Worm (Caenorhabditis elegans) whole organism, L4 larva: ENCODE results near the gene try-1.
A peak's percentile ranks its signal among the peaks of the same experiment; 100 is the strongest.

Source experiments
- F37D6.2 ChIP-seq: sonication (generic microtip); optimal IDR thresholded peaks from 2 replicates; lab custom pipeline; 2016; ENCODE audit warnings: mild to moderate bottlenecking, missing genetic modification characterization, missing compliant biosample characterization
- T20F7.1 ChIP-seq: fragments of 200-800 bp; sonication (Bioruptor generic); optimal IDR thresholded peaks from 2 replicates; lab custom pipeline; 2018; ENCODE audit warnings: mild to moderate bottlenecking, missing genetic modification characterization, missing compliant biosample characterization
- T26A8.4 ChIP-seq: fragments of 200-800 bp; sonication (Bioruptor generic); IDR thresholded peaks from 2 replicates; pipeline ENCODE4 v1.3.6; 2022; ENCODE audit warnings: missing genetic modification characterization, missing compliant biosample characterization
- Y48G9A.11 ChIP-seq: fragments of 200-800 bp; sonication (Bioruptor generic); IDR thresholded peaks from 2 replicates; pipeline ENCODE4 v1.3.6; 2022; ENCODE audit warnings: missing genetic modification reagents, missing genetic modification characterization, missing compliant biosample characterization
- Y5F2A.4 ChIP-seq: fragments of 200-800 bp; sonication (Bioruptor generic); optimal IDR thresholded peaks from 2 replicates; lab custom pipeline; 2018; ENCODE audit warnings: mild to moderate bottlenecking, missing genetic modification characterization, missing compliant biosample characterization
- Y75B8A.6 ChIP-seq: fragments of 200-800 bp; sonication (Bioruptor generic); IDR thresholded peaks from 2 replicates; pipeline ENCODE4 v1.3.6; 2022; ENCODE audit warnings: missing genetic modification reagents, missing genetic modification characterization, missing compliant biosample characterization
- aly-2 ChIP-seq: sonication (generic microtip); optimal IDR thresholded peaks from 2 replicates; lab custom pipeline; 2018; ENCODE audit warnings: missing biosample characterization, missing genetic modification characterization
- ceh-28 ChIP-seq: fragments of 150-350 bp; optimal IDR thresholded peaks from 2 replicates; lab custom pipeline; 2014; ENCODE audit warnings: missing biosample characterization, missing genetic modification reagents, missing genetic modification characterization
- ceh-62 ChIP-seq: sonication (generic microtip); optimal IDR thresholded peaks from 2 replicates; lab custom pipeline; 2017; ENCODE audit warnings: missing biosample characterization, missing genetic modification characterization
- ces-1 ChIP-seq: fragments of 150-350 bp; sonication (generic microtip); optimal IDR thresholded peaks from 4 replicates; lab custom pipeline; 2014; ENCODE audit warnings: missing biosample characterization, missing genetic modification reagents, missing genetic modification characterization
- ctbp-1 ChIP-seq: fragments of 200-800 bp; sonication (Bioruptor generic); IDR thresholded peaks from 2 replicates; pipeline ENCODE4 v1.3.6; 2022; ENCODE audit warnings: missing genetic modification reagents, missing genetic modification characterization, missing compliant biosample characterization
- daf-16 ChIP-seq, 3 experiments: sonication (generic microtip); optimal IDR thresholded peaks; 2 replicates each; lab custom pipeline; 2016 to 2017; ENCODE audit warnings: missing genetic modification characterization in 3 of 3, missing genetic modification reagents in 3 of 3, mild to moderate bottlenecking in 2 of 3, missing compliant biosample characterization in 2 of 3, missing biosample characterization in 1 of 3, moderate library complexity in 1 of 3
- dve-1 ChIP-seq: sonication (generic microtip); optimal IDR thresholded peaks from 2 replicates; lab custom pipeline; 2017; ENCODE audit warnings: antibody characterized with exemption, mild to moderate bottlenecking, missing genetic modification characterization, missing compliant biosample characterization; ENCODE audit not compliant: insufficient read depth
- egl-27 ChIP-seq: sonication (generic microtip); optimal IDR thresholded peaks from 3 replicates; lab custom pipeline; 2017; ENCODE audit warnings: missing biosample characterization, missing genetic modification reagents, missing genetic modification characterization
- hif-1 ChIP-seq, 2 experiments: sonication (generic microtip); optimal IDR thresholded peaks; 2 replicates each; lab custom pipeline; 2016 to 2017; ENCODE audit warnings: missing compliant biosample characterization in 2 of 2, missing genetic modification characterization in 2 of 2, missing genetic modification reagents in 2 of 2, missing genotype in 2 of 2, mild to moderate bottlenecking in 1 of 2
- hmg-1.1 ChIP-seq: fragments of 200-800 bp; sonication (Bioruptor generic); IDR thresholded peaks from 2 replicates; pipeline ENCODE4 v1.3.6; 2022; ENCODE audit warnings: missing genetic modification reagents, missing genetic modification characterization, missing compliant biosample characterization
- lim-7 ChIP-seq: fragments of 200-800 bp; sonication (Bioruptor generic); IDR thresholded peaks from 2 replicates; pipeline ENCODE4 v1.3.6; 2022; ENCODE audit warnings: missing genetic modification characterization, missing compliant biosample characterization
- lin-39 ChIP-seq: fragments of 150-350 bp; optimal IDR thresholded peaks from 2 replicates; lab custom pipeline; 2014; ENCODE audit warnings: missing biosample characterization, missing genetic modification reagents, missing genetic modification characterization
- lsy-2 ChIP-seq, 2 experiments: fragments of 150-350 bp in 1 of 2; sonication (generic microtip) in 1 of 2; optimal IDR thresholded peaks; 2 replicates each; lab custom pipeline; 2014 to 2017; ENCODE audit warnings: missing biosample characterization in 2 of 2, missing genetic modification characterization in 2 of 2
- madf-5 ChIP-seq, 2 experiments: fragments of 200-800 bp; sonication (Bioruptor generic); IDR thresholded peaks; 2 replicates each; pipeline ENCODE4 v1.3.6; 2022; ENCODE audit warnings: missing compliant biosample characterization in 2 of 2, missing genetic modification characterization in 2 of 2
- mdt-29 ChIP-seq: fragments of 200-800 bp; sonication (Bioruptor generic); IDR thresholded peaks from 2 replicates; pipeline ENCODE4 v1.3.6; 2022; ENCODE audit warnings: missing genetic modification reagents, missing genetic modification characterization, missing compliant biosample characterization
- mes-2 ChIP-seq: sonication (generic microtip); optimal IDR thresholded peaks from 2 replicates; lab custom pipeline; 2016; ENCODE audit warnings: missing genotype, mild to moderate bottlenecking, missing genetic modification characterization, missing compliant biosample characterization; ENCODE audit not compliant: poor library complexity, severe bottlenecking
- nhr-237 ChIP-seq: sonication (generic microtip); optimal IDR thresholded peaks from 2 replicates; lab custom pipeline; 2017; ENCODE audit warnings: missing biosample characterization, missing genetic modification characterization
- nhr-25 ChIP-seq: sonication (generic microtip); optimal IDR thresholded peaks from 2 replicates; lab custom pipeline; 2017; ENCODE audit warnings: missing genetic modification characterization, mild to moderate bottlenecking, missing compliant biosample characterization, antibody characterized with exemption, moderate library complexity, borderline replicate concordance; ENCODE audit not compliant: insufficient read depth
- nhr-28 ChIP-seq: fragments of 150-350 bp; optimal IDR thresholded peaks from 2 replicates; lab custom pipeline; 2014; ENCODE audit warnings: missing biosample characterization, missing genetic modification characterization
- nhr-41 ChIP-seq: fragments of 200-800 bp; sonication (Bioruptor generic); IDR thresholded peaks from 2 replicates; pipeline ENCODE4 v1.3.6; 2022; ENCODE audit warnings: missing genetic modification reagents, missing genetic modification characterization, missing compliant biosample characterization
- nhr-42 ChIP-seq: fragments of 200-800 bp; sonication (Bioruptor generic); IDR thresholded peaks from 2 replicates; pipeline ENCODE4 v1.3.6; 2022; ENCODE audit warnings: missing genetic modification characterization, missing compliant biosample characterization
- nhr-76 ChIP-seq: fragments of 150-350 bp; optimal IDR thresholded peaks from 2 replicates; lab custom pipeline; 2014; ENCODE audit warnings: missing biosample characterization, missing genetic modification characterization
- pha-4 ChIP-seq, 2 experiments: fragments of 150-350 bp in 1 of 2; fragments of 200-800 bp in 1 of 2; sonication (Bioruptor generic) in 1 of 2; IDR thresholded peaks in 1 of 2; optimal IDR thresholded peaks in 1 of 2; 2 replicates each; pipeline versions ENCODE4 v1.3.6 to Lab custom; 2014 to 2022; ENCODE audit warnings: missing genetic modification characterization in 2 of 2, missing genetic modification reagents in 2 of 2, missing biosample characterization in 1 of 2, missing compliant biosample characterization in 1 of 2
- set-16 ChIP-seq: fragments of 200-800 bp; sonication (Bioruptor generic); IDR thresholded peaks from 2 replicates; pipeline ENCODE4 v1.3.6; 2022; ENCODE audit warnings: missing genetic modification reagents, missing genetic modification characterization, missing compliant biosample characterization
- snpc-1.2 ChIP-seq: fragments of 200-800 bp; sonication (Bioruptor generic); IDR thresholded peaks from 2 replicates; pipeline ENCODE4 v1.3.6; 2022; ENCODE audit warnings: missing genetic modification reagents, missing genetic modification characterization, missing compliant biosample characterization
- snpc-4 ChIP-seq: fragments of 150-350 bp; optimal IDR thresholded peaks from 2 replicates; lab custom pipeline; 2014; ENCODE audit warnings: missing biosample characterization, missing genetic modification characterization
- spr-1 ChIP-seq: sonication (generic microtip); optimal IDR thresholded peaks from 2 replicates; lab custom pipeline; 2016; ENCODE audit warnings: mild to moderate bottlenecking, missing genetic modification characterization, missing compliant biosample characterization
- unc-130 ChIP-seq: sonication (generic microtip); optimal IDR thresholded peaks from 2 replicates; lab custom pipeline; 2016; ENCODE audit warnings: missing genetic modification reagents, missing genetic modification characterization, missing compliant biosample characterization
- unc-39 ChIP-seq: sonication (generic microtip); optimal IDR thresholded peaks from 2 replicates; lab custom pipeline; 2017; ENCODE audit warnings: missing biosample characterization, missing genetic modification characterization
- vab-7 ChIP-seq: fragments of 200-800 bp; sonication (Bioruptor generic); IDR thresholded peaks from 2 replicates; pipeline ENCODE4 v1.3.6; 2022; ENCODE audit warnings: missing genetic modification reagents, missing genetic modification characterization, missing compliant biosample characterization

The try-1 gene

DNA sequence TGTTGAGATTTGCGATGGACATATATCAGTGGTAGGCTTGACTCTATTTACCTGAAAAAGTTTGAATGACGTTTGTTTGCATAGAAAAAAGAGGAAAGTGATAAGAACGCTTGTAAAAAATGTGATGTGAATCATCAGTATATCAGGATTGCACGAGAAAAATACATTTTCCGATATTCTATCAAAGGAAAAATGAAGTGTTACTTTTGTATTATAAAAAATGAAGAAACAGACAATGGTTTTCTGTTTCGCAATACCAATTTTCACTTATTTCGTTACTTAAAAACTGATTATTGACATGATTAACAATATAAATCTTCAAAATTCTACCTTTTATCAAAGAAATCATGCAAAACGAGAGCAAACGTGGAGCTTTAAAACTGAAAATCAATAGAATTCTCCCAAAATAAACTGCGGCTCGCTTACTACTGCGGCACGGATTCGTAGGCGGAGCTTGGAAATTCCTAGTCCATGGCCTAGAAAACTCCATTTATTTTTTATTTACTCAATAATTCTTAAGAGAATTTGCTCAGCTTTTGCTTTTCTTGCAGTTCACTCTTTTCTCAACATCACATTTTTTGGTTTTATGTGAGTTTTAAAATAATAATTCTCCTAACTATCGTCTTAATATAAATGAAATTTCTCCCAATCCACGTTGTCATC is 44.3 kb upstream of the try-1 start, which contains the start of the genes eif-1 and vps-24 (continued):
- peak in 1 of 2 experiments; percentile 68 for TF ChIP-seq hif-1 (tag; optimal IDR thresholded peaks at IDR 0.05; lab: Kevin White, UChicago)
- TF ChIP-seq snpc-1.2 (GFP tag; lab: Robert Waterston, UW), result no peak
- no peak for TF ChIP-seq nhr-28 (tag; lab: Kevin White, UChicago)
- no peak for TF ChIP-seq vab-7 (GFP tag; lab: Robert Waterston, UW)
- no peak for TF ChIP-seq nhr-41 (GFP tag; lab: Robert Waterston, UW)
- TF ChIP-seq aly-2 (tag; lab: Kevin White, UChicago), result no peak
- no peak for TF ChIP-seq Y5F2A.4 (GFP tag; lab: Kevin White, UChicago)
- TF ChIP-seq nhr-42, result no peak
- TF ChIP-seq dve-1, result peak; percentile 16
- TF ChIP-seq Y75B8A.6 (GFP tag; lab: Robert Waterston, UW), result no peak
- TF ChIP-seq snpc-4, result no peak
- TF ChIP-seq mes-2 (tag; lab: Kevin White, UChicago), result peak; percentile 96
- TF ChIP-seq spr-1 (tag; lab: Kevin White, UChicago), result no peak
- TF ChIP-seq lsy-2 (tag; optimal IDR thresholded peaks at IDR 0.05; lab: Kevin White, UChicago), result peak in 1 of 2 experiments; percentile 62
- TF ChIP-seq lim-7 (GFP tag; lab: Robert Waterston, UW), result no peak
- peak; percentile 83 for TF ChIP-seq unc-130 (GFP tag; lab: Kevin White, UChicago)
- no peak for TF ChIP-seq ceh-62 (tag; lab: Kevin White, UChicago)
- no peak for TF ChIP-seq F37D6.2 (tag; lab: Kevin White, UChicago)
- TF ChIP-seq daf-16 (GFP tag; optimal IDR thresholded peaks at IDR 0.05; lab: Kevin White, UChicago), result no peak
- peak; percentile 47 for TF ChIP-seq daf-16 (tag; optimal IDR thresholded peaks at IDR 0.05; lab: Kevin White, UChicago)
- 0 out of 2 replicates have a peak, but pooled peaks have one; percentile 20 for TF ChIP-seq Y48G9A.11
- no peak for TF ChIP-seq egl-27 (tag; lab: Kevin White, UChicago)
- no peak for TF ChIP-seq madf-5 (GFP tag; IDR thresholded peaks at IDR 0.05; lab: Robert Waterston, UW)

DNA sequence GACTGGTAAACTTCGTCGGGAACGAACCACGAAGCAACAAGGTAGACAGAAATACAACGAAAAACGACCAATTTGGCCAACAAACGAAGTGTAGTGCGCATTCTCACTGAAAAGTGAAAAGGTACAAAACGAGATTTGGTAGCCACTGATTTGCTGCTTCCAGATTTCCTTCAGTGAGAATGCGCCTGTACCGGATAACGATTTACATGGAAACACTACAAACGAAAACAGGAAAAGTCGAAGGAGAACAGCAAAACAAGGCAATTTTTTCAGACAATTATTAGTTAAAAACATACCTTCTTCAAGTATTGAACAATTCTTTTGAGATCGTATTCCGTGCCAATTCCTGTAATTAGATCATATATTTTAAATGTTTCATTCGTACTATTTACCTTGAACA is 43.6 kb upstream of the try-1 start, which contains the start of gene pigb-1:
Gene pigb-1 (minus strand): TSS at position 101 of the 400 bp plus-strand sequence.
- TF ChIP-seq ceh-28 (tag; lab: Kevin White, UChicago), result no peak
- TF ChIP-seq mdt-29 (GFP tag; lab: Robert Waterston, UW), result no peak
- 0 out of 2 replicates have a peak, but pooled peaks have one; percentile 19 for TF ChIP-seq ctbp-1
- TF ChIP-seq, all 104 proteins: peak for 1

DNA sequence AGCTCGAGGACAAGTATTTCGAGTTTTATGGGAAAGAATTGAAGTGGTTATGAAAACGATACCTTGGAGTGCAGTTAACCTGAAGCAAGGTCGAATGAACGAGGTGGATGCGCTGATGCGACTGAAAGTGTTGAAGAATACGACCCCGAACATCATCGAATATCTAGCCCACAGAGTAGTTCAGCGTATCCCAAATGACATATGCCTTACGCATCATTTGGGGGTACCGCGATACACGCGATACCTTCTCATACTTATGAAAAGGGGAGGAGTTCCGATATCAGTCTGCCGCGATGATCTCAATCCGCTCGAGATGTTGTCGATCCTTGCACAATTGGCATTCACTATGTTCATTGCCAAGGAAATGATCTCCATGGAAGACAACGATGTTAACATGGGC is 40.5 kb upstream of the try-1 start, which contains the start of gene T27F7.12:
Gene T27F7.12 (plus strand): TSS at position 301 of the 400 bp plus-strand sequence.
- no peak for TF ChIP-seq set-16 (GFP tag; lab: Robert Waterston, UW)
- TF ChIP-seq ces-1 (GFP tag; lab: Kevin White, UChicago), result no peak
- no peak for TF ChIP-seq nhr-237
- TF ChIP-seq spr-1 (tag; lab: Kevin White, UChicago), result no peak
- no peak for TF ChIP-seq pha-4 (GFP tag; IDR thresholded peaks at IDR 0.05; lab: Robert Waterston, UW)
- no peak for TF ChIP-seq pha-4 (tag; optimal IDR thresholded peaks at IDR 0.05; lab: Kevin White, UChicago)
- no peak for TF ChIP-seq hmg-1.1
- no peak for TF ChIP-seq nhr-25 (tag; lab: Kevin White, UChicago)
- no peak for TF ChIP-seq dve-1
- TF ChIP-seq T20F7.1, result no peak
- TF ChIP-seq nhr-76 (tag; lab: Kevin White, UChicago), result no peak
- TF ChIP-seq vab-7 (GFP tag; lab: Robert Waterston, UW), result no peak
- TF ChIP-seq unc-39 (tag; lab: Kevin White, UChicago), result no peak
- no peak for TF ChIP-seq T26A8.4
- no peak for TF ChIP-seq lin-39 (tag; lab: Kevin White, UChicago)
- no peak for TF ChIP-seq egl-27 (tag; lab: Kevin White, UChicago)
- no peak for TF ChIP-seq daf-16 (GFP tag; optimal IDR thresholded peaks at IDR 0.05; lab: Kevin White, UChicago)
- no peak for TF ChIP-seq daf-16 (tag; optimal IDR thresholded peaks at IDR 0.05; lab: Kevin White, UChicago)
